Fruit fly (Drosophila melanogaster) whole organism, embryonic: ENCODE results near the gene CG31809.

Experiments used
- CG11398 ChIP-seq: fragments of 200-800 bp; sonication (Bioruptor generic); optimal IDR thresholded peaks from 2 replicates; lab custom pipeline; 2016; ENCODE audit warnings: missing biosample characterization, missing genetic modification characterization
- CG14441 ChIP-seq: fragments of 200-800 bp; sonication (Bioruptor generic); IDR thresholded peaks from 2 replicates; pipeline ENCODE4 v1.3.6; 2022; ENCODE audit warnings: missing biosample characterization, missing genetic modification characterization
- CG15696 ChIP-seq: fragments of 200-800 bp; sonication (Bioruptor generic); optimal IDR thresholded peaks from 2 replicates; lab custom pipeline; 2019; ENCODE audit warnings: missing biosample characterization, mild to moderate bottlenecking, missing genetic modification characterization, moderate library complexity
- CG16813 ChIP-seq: fragments of 200-800 bp; sonication (Bioruptor generic); IDR thresholded peaks from 3 replicates; pipeline ENCODE4 v1.3.6; 2022; ENCODE audit warnings: missing biosample characterization, missing genetic modification characterization; ENCODE audit not compliant: partially characterized antibody
- CG17385 ChIP-seq: fragments of 200-800 bp; sonication (Bioruptor generic); optimal IDR thresholded peaks from 3 replicates; lab custom pipeline; 2018; ENCODE audit warnings: missing biosample characterization, mild to moderate bottlenecking, missing genetic modification characterization
- CG17829 ChIP-seq: fragments of 200-800 bp; optimal IDR thresholded peaks from 2 replicates; lab custom pipeline; 2019; ENCODE audit warnings: missing biosample characterization, mild to moderate bottlenecking, missing genetic modification characterization, moderate library complexity
- CG2120 ChIP-seq: fragments of 200-800 bp; sonication (Bioruptor generic); optimal IDR thresholded peaks from 3 replicates; lab custom pipeline; 2016; ENCODE audit warnings: missing biosample characterization, missing genetic modification characterization
- CG2129 ChIP-seq: fragments of 200-800 bp; sonication (Bioruptor generic); IDR thresholded peaks from 2 replicates; pipeline ENCODE4 v1.3.6; 2022; ENCODE audit warnings: missing biosample characterization, missing genetic modification characterization; ENCODE audit not compliant: partially characterized antibody
- CG30403 ChIP-seq: fragments of 200-800 bp; sonication (Bioruptor generic); optimal IDR thresholded peaks from 3 replicates; lab custom pipeline; 2016; ENCODE audit warnings: missing biosample characterization, missing genetic modification characterization
- CG32772 ChIP-seq: fragments of 200-800 bp; sonication (Bioruptor generic); IDR thresholded peaks from 2 replicates; pipeline ENCODE4 v1.3.6; 2022; ENCODE audit warnings: missing biosample characterization, missing genetic modification characterization
- CG3847 ChIP-seq: fragments of 200-800 bp; sonication (Bioruptor generic); IDR thresholded peaks from 2 replicates; pipeline ENCODE4 v1.3.6; 2022; ENCODE audit warnings: missing biosample characterization, missing genetic modification characterization
- CG6791 ChIP-seq: fragments of 200-800 bp; sonication (Bioruptor generic); IDR thresholded peaks from 3 replicates; pipeline ENCODE4 v1.3.6; 2022; ENCODE audit warnings: missing biosample characterization, missing genetic modification characterization; ENCODE audit not compliant: partially characterized antibody
- CG7271 ChIP-seq: fragments of 200-800 bp; sonication (Bioruptor generic); optimal IDR thresholded peaks from 2 replicates; lab custom pipeline; 2018; ENCODE audit warnings: missing biosample characterization, mild to moderate bottlenecking, missing genetic modification characterization, moderate library complexity
- CG7963 ChIP-seq: fragments of 200-800 bp; sonication (Bioruptor generic); IDR thresholded peaks from 3 replicates; pipeline ENCODE4 v1.3.6; 2022; ENCODE audit warnings: missing biosample characterization, missing genetic modification characterization; ENCODE audit not compliant: partially characterized antibody
- CG9797 ChIP-seq: fragments of 200-800 bp; sonication (Bioruptor generic); optimal IDR thresholded peaks from 3 replicates; lab custom pipeline; 2018; ENCODE audit warnings: missing biosample characterization, mild to moderate bottlenecking, missing genetic modification characterization
- CG9817 ChIP-seq: fragments of 200-800 bp; sonication (Bioruptor generic); optimal IDR thresholded peaks from 2 replicates; lab custom pipeline; 2018; ENCODE audit warnings: missing biosample characterization, mild to moderate bottlenecking, missing genetic modification characterization, moderate library complexity
- Chrac-16 ChIP-seq: fragments of 200-800 bp; sonication (Bioruptor generic); optimal IDR thresholded peaks from 3 replicates; lab custom pipeline; 2016; ENCODE audit warnings: missing biosample characterization, missing genetic modification characterization
- Doc3 ChIP-seq: fragments of 200-800 bp; sonication (Bioruptor generic); IDR thresholded peaks from 3 replicates; pipeline ENCODE4 v1.3.6; 2022; ENCODE audit warnings: missing biosample characterization, missing genetic modification characterization; ENCODE audit not compliant: partially characterized antibody
- H15 ChIP-seq: fragments of 200-800 bp; sonication (Bioruptor generic); IDR thresholded peaks from 3 replicates; pipeline ENCODE4 v1.3.6; 2022; ENCODE audit warnings: missing biosample characterization, missing genetic modification characterization
- HLH4C ChIP-seq: fragments of 200-800 bp; sonication (Bioruptor generic); IDR thresholded peaks from 3 replicates; pipeline ENCODE4 v1.3.6; 2022; ENCODE audit warnings: missing biosample characterization, missing genetic modification characterization; ENCODE audit not compliant: partially characterized antibody
- MESR4 ChIP-seq: fragments of 200-800 bp; sonication (Bioruptor generic); optimal IDR thresholded peaks from 2 replicates; lab custom pipeline; 2018; ENCODE audit warnings: missing biosample characterization, mild to moderate bottlenecking, missing genetic modification characterization, moderate library complexity
- Med ChIP-seq: fragments of 200-800 bp; sonication (Bioruptor generic); peaks from one replicate; lab custom pipeline; 2016; ENCODE audit warnings: missing biosample characterization, missing genetic modification characterization, mild to moderate bottlenecking, inconsistent platforms, moderate library complexity
- Meics ChIP-seq: fragments of 200-800 bp; sonication (Bioruptor generic); optimal IDR thresholded peaks from 2 replicates; lab custom pipeline; 2017; ENCODE audit warnings: missing biosample characterization, mild to moderate bottlenecking, missing genetic modification characterization
- Sin3A ChIP-seq: fragments of >200 bp; optimal IDR thresholded peaks from 2 replicates; lab custom pipeline; 2018
- az2 ChIP-seq: fragments of 200-800 bp; sonication (Bioruptor generic); optimal IDR thresholded peaks from 3 replicates; lab custom pipeline; 2016; ENCODE audit warnings: missing biosample characterization, missing genetic modification characterization
- bbx ChIP-seq: fragments of 200-800 bp; sonication (Bioruptor generic); IDR thresholded peaks from 2 replicates; pipeline ENCODE4 v1.3.6; 2022; ENCODE audit warnings: missing biosample characterization, missing genetic modification characterization; ENCODE audit not compliant: partially characterized antibody
- caup ChIP-seq: fragments of 200-800 bp; sonication (Bioruptor generic); optimal IDR thresholded peaks from 3 replicates; lab custom pipeline; 2017; ENCODE audit warnings: missing biosample characterization, mild to moderate bottlenecking, missing genetic modification characterization, moderate library complexity; ENCODE audit not compliant: severe bottlenecking
- chinmo ChIP-seq: fragments of 200-800 bp; sonication (Bioruptor generic); IDR thresholded peaks from 4 replicates; pipeline ENCODE4 v1.3.6; 2022; ENCODE audit warnings: missing biosample characterization, missing genetic modification characterization; ENCODE audit not compliant: partially characterized antibody
- corto ChIP-seq: fragments of 200-800 bp; sonication (Bioruptor generic); optimal IDR thresholded peaks from 2 replicates; lab custom pipeline; 2016; ENCODE audit warnings: missing biosample characterization, mild to moderate bottlenecking, missing genetic modification characterization, moderate library complexity
- dm ChIP-seq: fragments of 200-800 bp; sonication (Bioruptor generic); optimal IDR thresholded peaks from 3 replicates; lab custom pipeline; 2016; ENCODE audit warnings: missing biosample characterization, missing genetic modification characterization
- ewg ChIP-seq: fragments of 200-800 bp; sonication (Bioruptor generic); optimal IDR thresholded peaks from 3 replicates; lab custom pipeline; 2017; ENCODE audit warnings: mild to moderate bottlenecking, missing biosample characterization, missing genetic modification reagents, missing genetic modification characterization
- fd96Cb ChIP-seq: fragments of 200-800 bp; sonication (Bioruptor generic); optimal IDR thresholded peaks from 2 replicates; lab custom pipeline; 2018; ENCODE audit warnings: missing biosample characterization, mild to moderate bottlenecking, missing genetic modification characterization, moderate library complexity
- gfzf ChIP-seq: fragments of 200-800 bp; sonication (Bioruptor generic); optimal IDR thresholded peaks from 2 replicates; lab custom pipeline; 2016; ENCODE audit warnings: missing biosample characterization, mild to moderate bottlenecking, missing genetic modification characterization, moderate library complexity
- hb ChIP-seq: fragments of 200-800 bp; sonication (Bioruptor generic); IDR thresholded peaks from 3 replicates; pipeline ENCODE4 v1.3.6; 2022; ENCODE audit warnings: missing biosample characterization, missing genetic modification characterization; ENCODE audit not compliant: partially characterized antibody
- inv ChIP-seq: fragments of 200-800 bp; sonication (Bioruptor generic); IDR thresholded peaks from 2 replicates; pipeline ENCODE4 v1.3.6; 2022; ENCODE audit warnings: missing biosample characterization, missing genetic modification characterization; ENCODE audit not compliant: partially characterized antibody
- lilli ChIP-seq: fragments of 200-800 bp; sonication (Bioruptor generic); optimal IDR thresholded peaks from 3 replicates; lab custom pipeline; 2016; ENCODE audit warnings: missing biosample characterization, missing genetic modification characterization
- nmo ChIP-seq: fragments of 200-800 bp; sonication (Bioruptor generic); optimal IDR thresholded peaks from 2 replicates; lab custom pipeline; 2018; ENCODE audit warnings: missing biosample characterization, mild to moderate bottlenecking, missing genetic modification characterization, moderate library complexity
- otp ChIP-seq: fragments of 200-800 bp; sonication (Bioruptor generic); IDR thresholded peaks from 3 replicates; pipeline ENCODE4, ENCODE4 v1.3.6; 2022; ENCODE audit warnings: missing biosample characterization, missing genetic modification characterization
- pho ChIP-seq: fragments of 200-800 bp; sonication (Bioruptor generic); optimal IDR thresholded peaks from 2 replicates; lab custom pipeline; 2016; ENCODE audit warnings: missing biosample characterization, missing genetic modification characterization
- prd ChIP-seq, 3 experiments: fragments of >200 bp in 2 of 3; fragments of 200-800 bp in 1 of 3; sonication (Bioruptor generic) in 1 of 3; optimal IDR thresholded peaks in 2 of 3; IDR thresholded peaks in 1 of 3; 2 replicates in 2 of 3; 3 replicates in 1 of 3; pipeline versions ENCODE4 v1.3.6 to Lab custom; 2017 to 2022; ENCODE audit warnings: missing biosample characterization in 1 of 3, missing genetic modification characterization in 1 of 3
- rib ChIP-seq: fragments of 200-800 bp; sonication (Bioruptor generic); IDR thresholded peaks from 2 replicates; pipeline ENCODE4 v1.3.6; 2022; ENCODE audit warnings: missing biosample characterization, missing genetic modification characterization
- sob ChIP-seq: fragments of 200-800 bp; sonication (Bioruptor generic); IDR thresholded peaks from 2 replicates; pipeline ENCODE4 v1.3.6; 2022; ENCODE audit warnings: missing biosample characterization, missing genetic modification characterization
- tin ChIP-seq: fragments of 200-800 bp; sonication (Bioruptor generic); optimal IDR thresholded peaks from 3 replicates; lab custom pipeline; 2016; ENCODE audit warnings: missing biosample characterization, missing genetic modification characterization
- vnd ChIP-seq: fragments of 200-800 bp; sonication (Bioruptor generic); IDR thresholded peaks from 3 replicates; pipeline ENCODE4 v1.3.6; 2022; ENCODE audit warnings: missing biosample characterization, missing genetic modification characterization; ENCODE audit not compliant: partially characterized antibody
- wdn ChIP-seq: fragments of 200-800 bp; sonication (Bioruptor generic); IDR thresholded peaks from 2 replicates; pipeline ENCODE4 v1.3.6; 2022; ENCODE audit warnings: missing biosample characterization, missing genetic modification characterization
- zen ChIP-seq: fragments of 200-800 bp; sonication (Bioruptor generic); optimal IDR thresholded peaks from 3 replicates; lab custom pipeline; 2018; ENCODE audit warnings: missing biosample characterization, mild to moderate bottlenecking, missing genetic modification characterization, moderate library complexity
- zen2 ChIP-seq: fragments of 200-800 bp; sonication (Bioruptor generic); IDR thresholded peaks from 3 replicates; pipeline ENCODE4 v1.3.6; 2022; ENCODE audit warnings: missing biosample characterization, missing genetic modification characterization; ENCODE audit not compliant: partially characterized antibody

Gene CG31809

dm6 chr2L:16826872-16827506 is 31.5 kb downstream of the CG31809 start, which contains the start of gene AspRS-m (continued):
- TF ChIP-seq Meics (GFP tag; lab: Kevin White, UChicago): peak; percentile 16
- TF ChIP-seq CG3847: peak; percentile 55
- TF ChIP-seq tin (GFP tag; lab: Kevin White, UChicago): peak; percentile 39
- peak; percentile 87 for TF ChIP-seq CG7963
- TF ChIP-seq nmo (GFP tag; lab: Kevin White, UChicago): peak; percentile 59
- peak; percentile 33 for TF ChIP-seq CG15696 (tag; lab: Kevin White, UChicago)
- TF ChIP-seq gfzf (GFP tag; lab: Kevin White, UChicago): peak; percentile 37
- TF ChIP-seq Sin3A: peak; percentile 45
- TF ChIP-seq prd (optimal IDR thresholded peaks at IDR 0.05; lab: Kevin White, UChicago): no peak
- 0 out of 3 replicates have a peak, but pooled peaks have one; percentile 18 for TF ChIP-seq prd (GFP tag; IDR thresholded peaks at IDR 0.05; lab: Robert Waterston, UW)
- peak; percentile 1 for TF ChIP-seq dm
- peak; percentile 28 for TF ChIP-seq CG9817 (tag; lab: Kevin White, UChicago)
- TF ChIP-seq MESR4: peak; percentile 64
- peak; percentile 17 for TF ChIP-seq az2 (GFP tag; lab: Kevin White, UChicago)
- peak; percentile 18 for TF ChIP-seq lilli
- TF ChIP-seq vnd (GFP tag; lab: Robert Waterston, UW): peak; percentile 88
- peak; percentile 87 for TF ChIP-seq CG6791
- TF ChIP-seq hb (GFP tag; lab: Robert Waterston, UW): peak; percentile 88
- TF ChIP-seq otp (GFP tag; lab: Robert Waterston, UW): no peak
- TF ChIP-seq sob (GFP tag; lab: Robert Waterston, UW): peak; percentile 38; the same call in 1 of the 2 replicates
- TF ChIP-seq CG9797: peak; percentile 59
- peak; percentile 30 for TF ChIP-seq ewg
- TF ChIP-seq CG2120: peak; percentile 31
- TF ChIP-seq CG17385 (GFP tag; lab: Kevin White, UChicago): peak; percentile 10
- TF ChIP-seq zen: peak; percentile 18
- TF ChIP-seq fd96Cb (tag; lab: Kevin White, UChicago): peak; percentile 5
- TF ChIP-seq CG14441 (GFP tag; lab: Robert Waterston, UW): no peak
- peak; percentile 83; the same call in 3 of the 4 replicates for TF ChIP-seq chinmo (GFP tag; lab: Robert Waterston, UW)
- peak; percentile 27; the same call in 1 of the 3 replicates for TF ChIP-seq zen2 (GFP tag; lab: Robert Waterston, UW)
- peak; percentile 40 for TF ChIP-seq CG17829 (tag; lab: Kevin White, UChicago)
- peak; percentile 89 for TF ChIP-seq bbx
- no peak for TF ChIP-seq H15
- peak; percentile 79 for TF ChIP-seq Doc3 (GFP tag; lab: Robert Waterston, UW)
- TF ChIP-seq CG32772 (GFP tag; lab: Robert Waterston, UW): peak; percentile 62; the same call in 1 of the 2 replicates
- peak; percentile 88 for TF ChIP-seq inv
- no peak for TF ChIP-seq wdn (GFP tag; lab: Robert Waterston, UW)
- TF ChIP-seq Chrac-16 (GFP tag; lab: Kevin White, UChicago): peak; percentile 9
- TF ChIP-seq HLH4C (GFP tag; lab: Robert Waterston, UW): peak; percentile 86
- TF ChIP-seq CG2129 (GFP tag; lab: Robert Waterston, UW): peak; percentile 77
- peak; percentile 75 for TF ChIP-seq Med
- TF ChIP-seq CG16813 (GFP tag; lab: Robert Waterston, UW): peak; percentile 92
- TF ChIP-seq CG7271 (tag; lab: Kevin White, UChicago): no peak
- TF ChIP-seq corto (GFP tag; lab: Kevin White, UChicago): no peak
- TF ChIP-seq caup (GFP tag; lab: Kevin White, UChicago): no peak
- no peak for TF ChIP-seq CG11398 (GFP tag; lab: Kevin White, UChicago)
- TF ChIP-seq CG30403 (GFP tag; lab: Kevin White, UChicago): peak; percentile 46
- 0 out of 2 replicates have a peak, but pooled peaks have one; percentile 56 for TF ChIP-seq rib (GFP tag; lab: Robert Waterston, UW)
- TF ChIP-seq pho (GFP tag; lab: Kevin White, UChicago): peak; percentile 25
